Fruit fly (Drosophila melanogaster) whole organism, prepupa: ENCODE measurements around the gene AstC.
A peak's percentile ranks its signal among the peaks of the same experiment; 100 is the strongest.

Experiments
- Blimp-1 ChIP-seq: fragments of 200-800 bp; sonication (Bioruptor generic); optimal IDR thresholded peaks from 3 replicates; lab custom pipeline; 2017; ENCODE audit warnings: missing biosample characterization, missing genetic modification characterization, mild to moderate bottlenecking, moderate library complexity, missing genetic modification reagents
- CG10631 ChIP-seq: fragments of 200-800 bp; sonication (Bioruptor generic); optimal IDR thresholded peaks from 2 replicates; lab custom pipeline; 2016; ENCODE audit warnings: missing biosample characterization, missing genetic modification characterization
- CG10669 ChIP-seq: fragments of 200-800 bp; sonication (Bioruptor generic); optimal IDR thresholded peaks from 3 replicates; lab custom pipeline; 2018; ENCODE audit warnings: missing biosample characterization, mild to moderate bottlenecking, missing genetic modification characterization, moderate library complexity
- CG11294 ChIP-seq: fragments of 200-800 bp; sonication (Bioruptor generic); IDR thresholded peaks from 2 replicates; pipeline ENCODE4 v1.3.6; 2022; ENCODE audit warnings: missing biosample characterization, missing genetic modification characterization
- CG11902 ChIP-seq: fragments of 200-800 bp; sonication (Bioruptor generic); optimal IDR thresholded peaks from 3 replicates; lab custom pipeline; 2016; ENCODE audit warnings: missing biosample characterization, missing genetic modification characterization
- CG15336 ChIP-seq: fragments of 200-800 bp; sonication (Bioruptor generic); IDR thresholded peaks from 2 replicates; pipeline ENCODE4 v1.3.6; 2022; ENCODE audit warnings: missing biosample characterization, missing genetic modification characterization
- CG1621 ChIP-seq: fragments of 200-800 bp; sonication (Bioruptor generic); optimal IDR thresholded peaks from 3 replicates; lab custom pipeline; 2018; ENCODE audit warnings: missing biosample characterization, mild to moderate bottlenecking, missing genetic modification characterization
- CG31627 ChIP-seq: fragments of 200-800 bp; sonication (Bioruptor generic); optimal IDR thresholded peaks from 3 replicates; lab custom pipeline; 2016; ENCODE audit warnings: missing biosample characterization, missing genetic modification characterization
- CG32006 ChIP-seq: fragments of 200-800 bp; sonication (Bioruptor generic); optimal IDR thresholded peaks from 3 replicates; lab custom pipeline; 2017; ENCODE audit warnings: missing biosample characterization, mild to moderate bottlenecking, missing genetic modification characterization
- CG34406 ChIP-seq: fragments of 200-800 bp; sonication (Bioruptor generic); optimal IDR thresholded peaks from 3 replicates; lab custom pipeline; 2016; ENCODE audit warnings: missing biosample characterization, missing genetic modification characterization
- CG4318 ChIP-seq: fragments of 200-800 bp; sonication (Bioruptor generic); optimal IDR thresholded peaks from 3 replicates; lab custom pipeline; 2017; ENCODE audit warnings: missing biosample characterization, mild to moderate bottlenecking, missing genetic modification characterization
- CG6163 ChIP-seq: fragments of 200-800 bp; sonication (Bioruptor generic); IDR thresholded peaks from 3 replicates; pipeline ENCODE4 v1.3.6; 2022; ENCODE audit warnings: missing biosample characterization, missing genetic modification characterization
- CG6792 ChIP-seq: fragments of 200-800 bp; sonication (Bioruptor generic); optimal IDR thresholded peaks from 3 replicates; lab custom pipeline; 2016; ENCODE audit warnings: missing biosample characterization, missing genetic modification characterization
- CG6808 ChIP-seq: fragments of 200-800 bp; sonication (Bioruptor generic); optimal IDR thresholded peaks from 3 replicates; lab custom pipeline; 2017; ENCODE audit warnings: missing biosample characterization, missing genetic modification characterization, mild to moderate bottlenecking, moderate library complexity, missing genetic modification reagents
- CG6854 ChIP-seq: fragments of 200-800 bp; sonication (Bioruptor generic); optimal IDR thresholded peaks from 2 replicates; lab custom pipeline; 2017; ENCODE audit warnings: missing biosample characterization, mild to moderate bottlenecking, missing genetic modification characterization
- CG7368 ChIP-seq: fragments of 200-800 bp; sonication (Bioruptor generic); optimal IDR thresholded peaks from 3 replicates; lab custom pipeline; 2016; ENCODE audit warnings: missing biosample characterization, missing genetic modification characterization
- CG8319 ChIP-seq: fragments of 200-800 bp; sonication (Bioruptor generic); optimal IDR thresholded peaks from 3 replicates; lab custom pipeline; 2016; ENCODE audit warnings: missing biosample characterization, missing genetic modification characterization
- CG8632 ChIP-seq: fragments of 200-800 bp; sonication (Bioruptor generic); optimal IDR thresholded peaks from 3 replicates; lab custom pipeline; 2016; ENCODE audit warnings: missing biosample characterization, missing genetic modification characterization
- Eip75B ChIP-seq: fragments of 200-800 bp; sonication (Bioruptor generic); optimal IDR thresholded peaks from 3 replicates; lab custom pipeline; 2016; ENCODE audit warnings: missing biosample characterization, missing genetic modification characterization
- Eip93F ChIP-seq: fragments of 200-800 bp; sonication (Bioruptor generic); optimal IDR thresholded peaks from 2 replicates; lab custom pipeline; 2016; ENCODE audit warnings: missing biosample characterization, mild to moderate bottlenecking, missing genetic modification characterization
- Ets21C ChIP-seq: fragments of 200-800 bp; sonication (Bioruptor generic); optimal IDR thresholded peaks from 3 replicates; lab custom pipeline; 2016; ENCODE audit warnings: missing biosample characterization, missing genetic modification characterization
- Ets96B ChIP-seq: fragments of 200-800 bp; optimal IDR thresholded peaks from 2 replicates; lab custom pipeline; 2019; ENCODE audit warnings: missing biosample characterization, mild to moderate bottlenecking, missing genetic modification characterization, moderate library complexity
- Gug ChIP-seq: fragments of 200-800 bp; sonication (Bioruptor generic); IDR thresholded peaks from 2 replicates; pipeline ENCODE4 v1.3.6; 2022; ENCODE audit warnings: missing biosample characterization, missing genetic modification characterization
- Hr38 ChIP-seq: sonication (Bioruptor generic); optimal IDR thresholded peaks from 2 replicates; lab custom pipeline; 2016; ENCODE audit warnings: missing biosample characterization, missing genetic modification characterization
- Hr39 ChIP-seq: fragments of 200-800 bp; sonication (Bioruptor generic); optimal IDR thresholded peaks from 2 replicates; lab custom pipeline; 2016; ENCODE audit warnings: missing biosample characterization, missing genetic modification characterization
- Hr4 ChIP-seq: fragments of 200-800 bp; sonication (Bioruptor generic); optimal IDR thresholded peaks from 3 replicates; lab custom pipeline; 2016; ENCODE audit warnings: missing biosample characterization, missing genetic modification characterization
- Lpt ChIP-seq: fragments of 200-800 bp; sonication (Bioruptor generic); optimal IDR thresholded peaks from 3 replicates; lab custom pipeline; 2016; ENCODE audit warnings: missing biosample characterization, missing genetic modification characterization
- Met ChIP-seq: fragments of 200-800 bp; sonication (Bioruptor generic); optimal IDR thresholded peaks from 3 replicates; lab custom pipeline; 2016; ENCODE audit warnings: missing biosample characterization, missing genetic modification characterization
- Smox ChIP-seq: fragments of 200-800 bp; sonication (Bioruptor generic); optimal IDR thresholded peaks from 3 replicates; lab custom pipeline; 2016; ENCODE audit warnings: missing biosample characterization, missing genetic modification characterization
- Sox14 ChIP-seq: fragments of 200-800 bp; sonication (Bioruptor generic); optimal IDR thresholded peaks from 3 replicates; lab custom pipeline; 2016; ENCODE audit warnings: missing biosample characterization, missing genetic modification characterization
- achi ChIP-seq: fragments of 200-800 bp; sonication (Bioruptor generic); optimal IDR thresholded peaks from 3 replicates; lab custom pipeline; 2016; ENCODE audit warnings: missing biosample characterization, missing genetic modification characterization
- cyc ChIP-seq: fragments of 200-800 bp; sonication (Bioruptor generic); optimal IDR thresholded peaks from 3 replicates; lab custom pipeline; 2016; ENCODE audit warnings: missing biosample characterization, missing genetic modification characterization
- dac ChIP-seq: fragments of 200-800 bp; sonication (Bioruptor generic); optimal IDR thresholded peaks from 2 replicates; lab custom pipeline; 2017; ENCODE audit warnings: missing biosample characterization, mild to moderate bottlenecking, missing genetic modification characterization
- dsx ChIP-seq: fragments of 200-800 bp; optimal IDR thresholded peaks from 3 replicates; lab custom pipeline; 2019; ENCODE audit warnings: missing biosample characterization, mild to moderate bottlenecking, missing genetic modification characterization, moderate library complexity; ENCODE audit not compliant: poor library complexity, severe bottlenecking
- eg ChIP-seq: fragments of 200-800 bp; sonication (Bioruptor generic); IDR thresholded peaks from 3 replicates; pipeline ENCODE4 v1.3.6; 2022; ENCODE audit warnings: missing biosample characterization, missing genetic modification characterization
- esn ChIP-seq: fragments of 200-800 bp; sonication (Bioruptor generic); optimal IDR thresholded peaks from 2 replicates; lab custom pipeline; 2016; ENCODE audit warnings: missing biosample characterization, mild to moderate bottlenecking, missing genetic modification characterization, moderate library complexity
- fd59A ChIP-seq: fragments of 200-800 bp; sonication (Bioruptor generic); optimal IDR thresholded peaks from 2 replicates; lab custom pipeline; 2017; ENCODE audit warnings: missing biosample characterization, mild to moderate bottlenecking, missing genetic modification characterization, missing genetic modification reagents
- fkh ChIP-seq: fragments of 200-800 bp; sonication (Bioruptor generic); optimal IDR thresholded peaks from 3 replicates; lab custom pipeline; 2017; ENCODE audit warnings: missing biosample characterization, mild to moderate bottlenecking, missing genetic modification characterization, moderate library complexity
- lz ChIP-seq: fragments of 200-800 bp; sonication (Bioruptor generic); optimal IDR thresholded peaks from 3 replicates; lab custom pipeline; 2016; ENCODE audit warnings: missing biosample characterization, missing genetic modification characterization
- net ChIP-seq: fragments of 200-800 bp; sonication (Bioruptor generic); optimal IDR thresholded peaks from 3 replicates; lab custom pipeline; 2016; ENCODE audit warnings: missing biosample characterization, missing genetic modification characterization
- pdm3 ChIP-seq: fragments of 200-800 bp; sonication (Bioruptor generic); optimal IDR thresholded peaks from 3 replicates; lab custom pipeline; 2016; ENCODE audit warnings: missing biosample characterization, missing genetic modification characterization
- ss ChIP-seq, 2 experiments: fragments of 200-800 bp; sonication (Bioruptor generic); optimal IDR thresholded peaks; 2 replicates in 1 of 2; 3 replicates in 1 of 2; lab custom pipeline; 2017 to 2018; ENCODE audit warnings: mild to moderate bottlenecking in 2 of 2, missing biosample characterization in 2 of 2, missing genetic modification characterization in 2 of 2, moderate library complexity in 1 of 2
- svp ChIP-seq: fragments of 200-800 bp; sonication (Bioruptor generic); peaks from one replicate; lab custom pipeline; 2016; ENCODE audit warnings: missing biosample characterization, missing genetic modification characterization
- topi ChIP-seq: fragments of 200-800 bp; sonication (Bioruptor generic); optimal IDR thresholded peaks from 3 replicates; lab custom pipeline; 2016; ENCODE audit warnings: missing biosample characterization, missing genetic modification characterization
- vri ChIP-seq: fragments of 200-800 bp; sonication (Bioruptor generic); optimal IDR thresholded peaks from 3 replicates; lab custom pipeline; 2016; ENCODE audit warnings: missing biosample characterization, mild to moderate bottlenecking, missing genetic modification characterization

The AstC gene

DNA sequence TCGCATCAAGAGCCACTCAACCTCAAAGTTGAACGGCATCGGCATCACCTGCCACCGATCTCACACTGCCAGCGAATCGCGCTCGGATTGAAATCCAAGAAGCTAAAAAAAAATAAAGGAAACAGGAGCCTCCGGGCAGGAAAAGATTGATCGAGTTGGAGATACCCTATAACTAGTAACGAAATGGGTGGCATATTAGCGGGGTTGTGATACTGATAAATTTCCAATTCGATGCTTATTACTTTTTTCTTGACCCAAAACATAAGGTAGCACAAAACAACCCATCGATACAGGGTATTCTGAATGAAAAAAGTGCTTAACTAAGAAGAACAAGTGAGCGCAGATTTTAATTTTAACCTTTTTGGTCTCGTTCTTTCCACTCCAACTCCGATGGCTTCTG is 8.9 kb downstream of the AstC start (continued):
- TF ChIP-seq CG34406 (peak; percentile 41), dac (GFP tag; lab: Kevin White, UChicago) (no peak), Eip93F (GFP tag; lab: Kevin White, UChicago) (peak; percentile 23), Ets21C (peak; percentile 68), topi (GFP tag; lab: Kevin White, UChicago) (peak; percentile 84), CG6854 (GFP tag; lab: Kevin White, UChicago) (no peak), net (peak; percentile 39), Blimp-1 (GFP tag; lab: Kevin White, UChicago) (no peak), esn (GFP tag; lab: Kevin White, UChicago) (peak; percentile 82), Lpt (GFP tag; lab: Kevin White, UChicago) (no peak), Ets96B (tag; lab: Kevin White, UChicago) (peak; percentile 77), pdm3 (GFP tag; lab: Kevin White, UChicago) (peak; percentile 70), fkh (GFP tag; lab: Kevin White, UChicago) (no peak), CG11902 (GFP tag; lab: Kevin White, UChicago) (no peak), CG10669 (GFP tag; lab: Kevin White, UChicago) (peak; percentile 76), ss (GFP tag; optimal IDR thresholded peaks at IDR 0.05; lab: Kevin White, UChicago) (peak; percentile 68 to 74), Hr38 (GFP tag; lab: Kevin White, UChicago) (no peak), CG7368 (GFP tag; lab: Kevin White, UChicago) (no peak), cyc (peak; percentile 80)

DNA sequence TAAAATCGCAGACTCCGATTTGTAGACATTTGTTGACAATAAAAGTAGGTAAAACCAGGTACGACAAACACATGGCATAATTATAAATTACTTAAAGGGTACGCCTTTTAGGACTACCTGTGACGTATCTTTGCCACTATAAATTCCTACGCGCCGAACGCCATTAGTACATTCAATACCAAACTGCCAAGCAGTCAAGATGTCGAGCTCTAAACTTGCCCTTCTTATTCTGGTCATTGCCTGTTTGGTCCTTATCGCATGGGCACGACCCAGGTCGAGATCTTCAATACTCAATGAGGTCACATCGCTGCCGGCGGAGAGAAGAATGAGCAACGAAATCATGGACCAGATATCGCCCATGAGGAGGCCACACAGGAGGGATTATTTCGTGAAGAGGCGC is 10.3 kb downstream of the AstC start, which contains the start of gene CG14915:
Gene CG14915 (plus strand): TSS at position 166 of the 400 bp plus-strand sequence.
- no peak for TF ChIP-seq Hr38 (GFP tag; lab: Kevin White, UChicago)
- TF ChIP-seq CG10669 (GFP tag; lab: Kevin White, UChicago) = no peak
- TF ChIP-seq, all 60 proteins: peak for 0

DNA sequence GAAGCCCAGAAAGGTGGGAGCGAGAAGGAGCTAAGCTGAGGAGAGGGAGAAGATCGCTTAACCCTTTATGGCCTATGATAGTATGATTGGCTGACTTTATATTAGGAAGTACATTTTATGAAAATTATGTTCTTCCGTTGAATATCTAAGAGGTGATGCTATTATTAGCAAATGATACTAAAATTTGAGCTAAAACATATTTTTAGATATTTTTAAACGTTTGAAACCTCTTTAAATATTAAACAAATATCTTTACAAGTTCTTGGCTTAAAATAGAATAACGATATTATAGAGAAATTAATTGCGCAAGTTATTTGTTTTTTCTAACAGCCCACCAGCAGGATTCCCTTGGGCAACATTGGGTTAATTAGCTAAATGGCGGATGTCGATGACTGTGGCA is 11.7 kb downstream of the AstC start:
- TF ChIP-seq CG8632 (GFP tag; lab: Kevin White, UChicago) (peak; percentile 8), Lpt (GFP tag; lab: Kevin White, UChicago) (peak; percentile 38), CG10631 (GFP tag; lab: Kevin White, UChicago) (peak; percentile 69), CG34406 (peak; percentile 12), Smox (GFP tag; lab: Kevin White, UChicago) (peak; percentile 42), svp (GFP tag; lab: Kevin White, UChicago) (peak; percentile 62), achi (peak; percentile 66), Hr38 (GFP tag; lab: Kevin White, UChicago) (no peak), CG31627 (GFP tag; lab: Kevin White, UChicago) (peak; percentile 31), Sox14 (peak; percentile 66), CG1621 (tag; lab: Kevin White, UChicago) (peak; percentile 5), CG6792 (GFP tag; lab: Kevin White, UChicago) (peak; percentile 32), CG10669 (GFP tag; lab: Kevin White, UChicago) (peak; percentile 67), lz (peak; percentile 9), vri (GFP tag; lab: Kevin White, UChicago) (no peak), eg (GFP tag; lab: Robert Waterston, UW) (no peak), CG32006 (GFP tag; lab: Kevin White, UChicago) (peak; percentile 64), fd59A (GFP tag; lab: Kevin White, UChicago) (peak; percentile 77), dsx (GFP tag; lab: Kevin White, UChicago) (peak; percentile 46), Hr39 (no peak), CG15336 (GFP tag; lab: Robert Waterston, UW) (peak; percentile 50; the same call in 1 of the 2 replicates), Met (peak; percentile 40), CG4318 (peak; percentile 17), Ets21C (no peak), esn (GFP tag; lab: Kevin White, UChicago) (peak; percentile 33), cyc (no peak), CG11902 (GFP tag; lab: Kevin White, UChicago) (no peak), net (peak; percentile 14), Blimp-1 (GFP tag; lab: Kevin White, UChicago) (no peak), CG6163 (GFP tag; lab: Robert Waterston, UW) (peak; percentile 28; the same call in 1 of the 3 replicates), Gug (GFP tag; lab: Robert Waterston, UW) (no peak), pdm3 (GFP tag; lab: Kevin White, UChicago) (peak; percentile 51), topi (GFP tag; lab: Kevin White, UChicago) (peak; percentile 37), Hr4 (no peak), Eip75B (GFP tag; lab: Kevin White, UChicago) (peak; percentile 49), CG6808 (GFP tag; lab: Kevin White, UChicago) (peak; percentile 85), CG11294 (GFP tag; lab: Robert Waterston, UW) (0 out of 2 replicates have a peak, but pooled peaks have one; percentile 31), CG7368 (GFP tag; lab: Kevin White, UChicago) (peak; percentile 23), CG8319 (no peak), dac (GFP tag; lab: Kevin White, UChicago) (no peak)
